Fruit fly (Drosophila melanogaster): ENCODE data around the gene Btk.

Btk gene

dm6 chr2L:8274958-8275584 lies 25.8 kb downstream of the Btk start (continued):
- TF ChIP-seq ro (GFP tag; IDR thresholded peaks at IDR 0.05) (no peak), CG7372 (GFP tag; IDR thresholded peaks at IDR 0.05) (peak; percentile 16; the same call in 1 of the 2 replicates), hkb (optimal IDR thresholded peaks at IDR 0.05) (no peak), hkb (GFP tag; IDR thresholded peaks at IDR 0.05) (peak; percentile 69), CrebB (tag; optimal IDR thresholded peaks at IDR 0.05) (no peak), org-1 (GFP tag; optimal IDR thresholded peaks at IDR 0.05) (peak; percentile 59), Side (GFP tag; optimal IDR thresholded peaks at IDR 0.05) (no peak), Ets97D (GFP tag; optimal IDR thresholded peaks at IDR 0.05) (no peak)

dm6 chr2L:8274127-8274526 lies 26.8 kb downstream of the Btk start:
- TF ChIP-seq CG12219 (GFP tag; optimal IDR thresholded peaks at IDR 0.05): no peak
- peak; percentile 5 for TF ChIP-seq Blimp-1 (GFP tag; optimal IDR thresholded peaks at IDR 0.05)

- TF ChIP-seq ci (GFP tag; IDR thresholded peaks at IDR 0.05) (0 out of 3 replicates have a peak, but pooled peaks have one; percentile 22), CG10267 (tag; optimal IDR thresholded peaks at IDR 0.05) (no peak), dysf (GFP tag; IDR thresholded peaks at IDR 0.05) (0 out of 3 replicates have a peak, but pooled peaks have one; percentile 29), Lhr (GFP tag; optimal IDR thresholded peaks at IDR 0.05) (no peak), Elba2 (GFP tag; optimal IDR thresholded peaks at IDR 0.05) (no peak), ttk (GFP tag; IDR thresholded peaks at IDR 0.05) (0 out of 2 replicates have a peak, but pooled peaks have one; percentile 24), Drgx (GFP tag; IDR thresholded peaks at IDR 0.05) (peak; percentile 84), Gsc (GFP tag; IDR thresholded peaks at IDR 0.05) (no peak), tgo (GFP tag; IDR thresholded peaks at IDR 0.05) (no peak), sisA (GFP tag; IDR thresholded peaks at IDR 0.05) (0 out of 2 replicates have a peak, but pooled peaks have one; percentile 18), CG1647 (GFP tag; optimal IDR thresholded peaks at IDR 0.05) (no peak), bsh (GFP tag; optimal IDR thresholded peaks at IDR 0.05) (peak in 1 of 2 experiments; percentile 63), gem (tag; optimal IDR thresholded peaks at IDR 0.05) (peak; percentile 17), E2f1 (GFP tag; IDR thresholded peaks at IDR 0.05) (0 out of 2 replicates have a peak, but pooled peaks have one; percentile 31), ato (GFP tag; IDR thresholded peaks at IDR 0.05; ENCODE audit: partially characterized antibody) (no peak), Ets65A (GFP tag) (peak; percentile 66), ken (GFP tag; IDR thresholded peaks at IDR 0.05) (no peak), Xrp1 (GFP tag; IDR thresholded peaks at IDR 0.05) (peak; percentile 54; the same call in 1 of the 2 replicates), prd (optimal IDR thresholded peaks at IDR 0.05) (no peak), prd (GFP tag; IDR thresholded peaks at IDR 0.05) (peak; percentile 50; the same call in 1 of the 3 replicates)
These were observed 30.0 kb downstream of the Btk start for dm6 chr2L:8270916-8271315.

dm6 chr2L:8268679-8269078 lies 32.2 kb downstream of the Btk start:
- TF ChIP-seq CG7928 (GFP tag; optimal IDR thresholded peaks at IDR 0.05): no peak
- TF ChIP-seq abd-A (tag; optimal IDR thresholded peaks at IDR 0.05): peak; percentile 50
- TF ChIP-seq CG8359 (GFP tag; optimal IDR thresholded peaks at IDR 0.05; ENCODE audit: borderline replicate concordance): no peak
- TF ChIP-seq Kr (GFP tag; optimal IDR thresholded peaks at IDR 0.05): no peak
- TF ChIP-seq CG10979 (tag; optimal IDR thresholded peaks at IDR 0.05): no peak
- no peak for TF ChIP-seq CG4820 (GFP tag; optimal IDR thresholded peaks at IDR 0.05)
- no peak for TF ChIP-seq CG10321 (GFP tag; IDR thresholded peaks at IDR 0.05)
- TF ChIP-seq Awh (GFP tag; IDR thresholded peaks at IDR 0.05): peak; percentile 76
- no peak for TF ChIP-seq CG30020 (tag; optimal IDR thresholded peaks at IDR 0.05)
- no peak for TF ChIP-seq chm (GFP tag; IDR thresholded peaks at IDR 0.05)
- no peak for TF ChIP-seq CG11456 (GFP tag; IDR thresholded peaks at IDR 0.05)
- TF ChIP-seq Hmx (GFP tag; optimal IDR thresholded peaks at IDR 0.05): no peak
- TF ChIP-seq Dbx (GFP tag; IDR thresholded peaks at IDR 0.05): no peak
- peak; percentile 62; the same call in 1 of the 2 replicates for TF ChIP-seq vvl (GFP tag; IDR thresholded peaks at IDR 0.05)
- no peak for TF ChIP-seq Ada2b (GFP tag; IDR thresholded peaks at IDR 0.05)
- no peak for TF ChIP-seq odd (GFP tag; optimal IDR thresholded peaks at IDR 0.05)
- TF ChIP-seq CG14965 (GFP tag; optimal IDR thresholded peaks at IDR 0.05; ENCODE audit: borderline replicate concordance): no peak
- peak; percentile 22 for TF ChIP-seq CG12769 (tag; optimal IDR thresholded peaks at IDR 0.05)
- TF ChIP-seq Atf6 (GFP tag; IDR thresholded peaks at IDR 0.05): no peak

Data from whole organism, embryonic.